Worm (Caenorhabditis elegans) whole organism, L3 larva: ENCODE measurements around the gene mml-1.

ENCODE experiments used
- ceh-28 ChIP-seq: fragments of 150-350 bp; optimal IDR thresholded peaks from 2 replicates; lab custom pipeline; 2014; ENCODE audit warnings: missing biosample characterization, missing genetic modification reagents, missing genetic modification characterization
- daf-12 ChIP-seq: fragments of 150-350 bp; optimal IDR thresholded peaks from 2 replicates; lab custom pipeline; 2014; ENCODE audit warnings: missing biosample characterization, missing genetic modification reagents, missing genetic modification characterization
- egl-27 ChIP-seq: sonication (generic microtip); optimal IDR thresholded peaks from 4 replicates; lab custom pipeline; 2017; ENCODE audit warnings: missing biosample characterization, missing genetic modification reagents, missing genetic modification characterization
- elt-3 ChIP-seq, 3 experiments: fragments of 150-350 bp in 1 of 3; sonication (generic microtip) in 2 of 3; optimal IDR thresholded peaks; 2 replicates in 2 of 3; 4 replicates in 1 of 3; lab custom pipeline; 2014 to 2017; ENCODE audit warnings: missing biosample characterization in 3 of 3, missing genetic modification characterization in 3 of 3
- lin-39 ChIP-seq: fragments of 150-350 bp; optimal IDR thresholded peaks from 2 replicates; lab custom pipeline; 2018; ENCODE audit warnings: missing biosample characterization, missing genetic modification reagents, missing genetic modification characterization
- nhr-237 ChIP-seq: fragments of 150-350 bp; optimal IDR thresholded peaks from 2 replicates; lab custom pipeline; 2014; ENCODE audit warnings: missing biosample characterization, missing genetic modification characterization
- skn-1 ChIP-seq: fragments of 150-350 bp; optimal IDR thresholded peaks from 2 replicates; lab custom pipeline; 2014; ENCODE audit warnings: missing biosample characterization, missing genetic modification characterization
- snpc-4 ChIP-seq: fragments of 150-350 bp; optimal IDR thresholded peaks from 2 replicates; lab custom pipeline; 2014; ENCODE audit warnings: missing biosample characterization, missing genetic modification characterization
- unc-62 ChIP-seq: fragments of 150-350 bp; sonication (generic microtip); optimal IDR thresholded peaks from 4 replicates; lab custom pipeline; 2014; ENCODE audit warnings: missing biosample characterization, missing genetic modification reagents, missing genetic modification characterization

DNA sequence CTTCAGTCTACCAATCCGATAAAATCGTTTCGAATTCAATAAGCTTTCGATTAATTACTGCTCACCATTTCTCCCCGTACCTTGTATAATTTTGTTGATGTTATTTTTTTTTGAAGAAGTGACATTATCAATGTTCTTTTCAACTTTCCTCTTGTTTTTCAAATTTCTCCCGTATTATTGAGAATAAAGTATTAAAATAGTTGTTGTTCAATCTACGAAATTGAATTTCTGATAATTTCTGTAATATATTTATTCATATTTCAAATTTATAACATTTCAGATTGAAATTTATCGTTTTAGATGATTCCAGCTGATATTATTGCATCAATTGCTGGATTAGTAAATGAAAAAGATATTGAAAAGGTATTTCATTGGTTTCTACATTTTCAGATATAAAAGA lies 11.4 kb upstream of the mml-1 start, which contains the start of gene trd-1:
- TF ChIP-seq unc-62 (GFP tag; lab: Kevin White, UChicago) = no peak
- TF ChIP-seq ceh-28 (tag; lab: Kevin White, UChicago) = no peak
- no peak for TF ChIP-seq nhr-237 (tag; lab: Kevin White, UChicago)
- TF ChIP-seq daf-12 (tag; lab: Kevin White, UChicago) = no peak
- no peak for TF ChIP-seq elt-3 (tag; optimal IDR thresholded peaks at IDR 0.05; lab: Kevin White, UChicago)
- TF ChIP-seq snpc-4 (tag; lab: Kevin White, UChicago) = no peak
- no peak for TF ChIP-seq egl-27
- TF ChIP-seq skn-1 (tag; lab: Kevin White, UChicago) = no peak
- no peak for TF ChIP-seq lin-39
